Worm (Caenorhabditis elegans): Measurements from ENCODE around the gene C18H9.1.
A peak's percentile ranks its signal among the peaks of the same experiment; 100 is the strongest.

Gene C18H9.1

DNA sequence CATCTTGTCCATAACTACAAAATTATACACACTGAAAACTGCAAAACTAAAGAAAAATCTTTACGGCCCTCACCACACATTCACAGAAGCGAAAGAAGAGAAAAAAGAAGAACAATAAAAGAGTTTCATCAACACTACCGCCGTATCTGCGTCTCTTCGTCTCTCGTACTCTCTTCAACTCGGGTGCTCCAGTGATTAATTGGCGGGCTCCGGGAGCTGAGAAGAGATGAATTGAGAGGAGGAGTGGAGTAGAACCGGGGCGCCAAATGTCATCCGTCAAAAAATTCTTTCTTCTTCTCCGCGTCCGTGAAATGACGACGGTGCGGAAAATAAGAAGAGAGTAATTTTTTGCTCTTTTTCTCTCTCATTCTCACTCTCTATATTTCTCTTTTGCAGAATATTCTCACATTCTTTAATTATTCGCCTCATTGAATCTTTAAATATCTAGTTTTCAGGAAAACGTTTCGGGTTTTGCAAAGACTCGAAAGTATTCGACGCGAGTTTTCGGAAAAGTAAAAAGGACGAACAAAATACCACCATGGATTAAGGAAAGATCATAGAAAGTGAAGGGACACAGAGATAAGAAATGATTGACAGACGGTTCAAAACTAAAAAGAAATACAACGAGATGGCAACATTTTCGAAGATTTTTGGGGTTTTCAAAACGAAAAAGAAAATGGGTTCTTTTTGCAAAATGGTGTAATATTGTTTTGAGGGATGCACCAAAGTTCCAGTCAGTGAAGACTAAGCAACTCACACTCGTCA lies 8.8 kb downstream of the C18H9.1 start (continued):
- no peak for TF ChIP-seq unc-98 (GFP tag; IDR thresholded peaks at IDR 0.05)
- no peak for TF ChIP-seq mep-1 (tag; optimal IDR thresholded peaks at IDR 0.05)
- no peak for TF ChIP-seq nhr-237 (tag; optimal IDR thresholded peaks at IDR 0.05)
- TF ChIP-seq lin-39 (tag; optimal IDR thresholded peaks at IDR 0.05): peak; percentile 85
- TF ChIP-seq mab-9 (GFP tag; IDR thresholded peaks at IDR 0.05): no peak
- TF ChIP-seq ceh-82 (tag; optimal IDR thresholded peaks at IDR 0.05): peak in 1 of 3 experiments; percentile 1
- no peak for TF ChIP-seq unc-62 (GFP tag; optimal IDR thresholded peaks at IDR 0.05)
- no peak for TF ChIP-seq fkh-10 (GFP tag; optimal IDR thresholded peaks at IDR 0.05)
- peak; percentile 28 for TF ChIP-seq snu-23 (GFP tag; optimal IDR thresholded peaks at IDR 0.05)
- TF ChIP-seq ceh-88 (GFP tag; IDR thresholded peaks at IDR 0.05): no peak
- peak; percentile 24 for TF ChIP-seq nhr-47 (tag; optimal IDR thresholded peaks at IDR 0.05)
- no peak for TF ChIP-seq C04F5.9 (tag; optimal IDR thresholded peaks at IDR 0.05)
- TF ChIP-seq unc-30 (tag; optimal IDR thresholded peaks at IDR 0.05): no peak
- no peak for TF ChIP-seq ceh-63 (GFP tag; optimal IDR thresholded peaks at IDR 0.05)
- no peak for TF ChIP-seq nhr-90 (tag; optimal IDR thresholded peaks at IDR 0.05; ENCODE audit: poor library complexity)
- no peak for TF ChIP-seq tlp-1 (tag; optimal IDR thresholded peaks at IDR 0.05)
- peak; percentile 5 for TF ChIP-seq unc-86 (tag; optimal IDR thresholded peaks at IDR 0.05)
- no peak for TF ChIP-seq ets-5 (GFP tag; IDR thresholded peaks at IDR 0.05)
- TF ChIP-seq C34B4.2 (tag; optimal IDR thresholded peaks at IDR 0.05): no peak
- no peak for TF ChIP-seq mdl-1 (tag; optimal IDR thresholded peaks at IDR 0.05)
- peak; percentile 20 for TF ChIP-seq swsn-7 (tag; optimal IDR thresholded peaks at IDR 0.05)
- TF ChIP-seq efl-3 (GFP tag; optimal IDR thresholded peaks at IDR 0.05): no peak
- TF ChIP-seq sup-37 (GFP tag; optimal IDR thresholded peaks at IDR 0.05): no peak
- TF ChIP-seq ceh-90 (tag; optimal IDR thresholded peaks at IDR 0.05): no peak
- no peak for TF ChIP-seq grh-1 (GFP tag; IDR thresholded peaks at IDR 0.05)
- no peak for TF ChIP-seq alr-1 (tag; optimal IDR thresholded peaks at IDR 0.05; ENCODE audit: borderline replicate concordance)
- TF ChIP-seq nhr-20 (tag; optimal IDR thresholded peaks at IDR 0.05): peak; percentile 3
- TF ChIP-seq ces-1 (GFP tag; optimal IDR thresholded peaks at IDR 0.05): no peak
- TF ChIP-seq efl-1 (optimal IDR thresholded peaks at IDR 0.05): peak in 1 of 2 experiments; percentile 11
- TF ChIP-seq efl-1 (GFP tag; optimal IDR thresholded peaks at IDR 0.05 in 1 of 2): peak in 1 of 2 experiments; percentile 59
- TF ChIP-seq zip-4 (GFP tag; optimal IDR thresholded peaks at IDR 0.05): no peak
- TF ChIP-seq rnt-1 (tag; optimal IDR thresholded peaks at IDR 0.05): peak; percentile 85
- TF ChIP-seq lir-3 (tag; optimal IDR thresholded peaks at IDR 0.05; ENCODE audit: poor library complexity): no peak
- no peak for TF ChIP-seq nhr-11 (tag; optimal IDR thresholded peaks at IDR 0.05)
- TF ChIP-seq pax-3 (tag; optimal IDR thresholded peaks at IDR 0.05): no peak
- peak; percentile 5 for TF ChIP-seq irx-1 (tag; optimal IDR thresholded peaks at IDR 0.05)
- TF ChIP-seq lin-35 (GFP tag; optimal IDR thresholded peaks at IDR 0.05): peak in 1 of 2 experiments; percentile 2
- no peak for TF ChIP-seq Y116A8C.19 (tag; optimal IDR thresholded peaks at IDR 0.05; ENCODE audit: borderline replicate concordance)
- no peak for TF ChIP-seq fkh-8 (tag; optimal IDR thresholded peaks at IDR 0.05)
- no peak for TF ChIP-seq aha-1 (tag; optimal IDR thresholded peaks at IDR 0.05)
- no peak for TF ChIP-seq zag-1 (tag; optimal IDR thresholded peaks at IDR 0.05)
- no peak for TF ChIP-seq fos-1 (tag; optimal IDR thresholded peaks at IDR 0.05)
- TF ChIP-seq ztf-4 (tag; optimal IDR thresholded peaks at IDR 0.05): no peak
- TF ChIP-seq dsc-1 (tag; optimal IDR thresholded peaks at IDR 0.05): peak; percentile 61
- no peak for TF ChIP-seq jun-1 (tag; optimal IDR thresholded peaks at IDR 0.05)
- peak; percentile 50 for TF ChIP-seq unc-130 (tag; optimal IDR thresholded peaks at IDR 0.05)
- no peak for TF ChIP-seq nhr-84 (tag; optimal IDR thresholded peaks at IDR 0.05)
- no peak for TF ChIP-seq hlh-4 (tag; optimal IDR thresholded peaks at IDR 0.05)
- no peak for TF ChIP-seq C16A3.4 (tag; optimal IDR thresholded peaks at IDR 0.05)
- no peak for TF ChIP-seq fkh-4 (tag; optimal IDR thresholded peaks at IDR 0.05; ENCODE audit: borderline replicate concordance)
- TF ChIP-seq nhr-12 (tag; optimal IDR thresholded peaks at IDR 0.05): no peak
- TF ChIP-seq lin-13 (GFP tag; optimal IDR thresholded peaks at IDR 0.05): peak; percentile 3
